Worm (Caenorhabditis elegans): ENCODE measurements around the gene lips-17.

DNA sequence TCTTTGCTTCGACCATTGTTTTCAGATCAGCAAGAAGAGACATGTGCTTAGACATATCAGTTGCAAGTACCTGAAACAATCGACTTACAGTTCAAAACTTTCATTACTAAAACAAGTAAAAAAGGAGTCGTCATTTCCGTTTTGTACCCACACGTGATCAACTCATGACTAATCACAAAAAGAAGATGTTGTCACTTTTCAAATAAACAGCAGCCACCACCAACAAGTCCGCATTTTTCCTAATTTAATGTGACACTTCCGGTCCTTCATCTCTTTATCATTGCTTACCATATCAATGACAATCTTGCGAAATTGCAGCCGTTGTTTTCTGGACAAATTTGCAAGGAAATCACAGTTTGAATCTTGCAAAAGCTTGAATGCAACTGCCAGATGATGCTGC is 20.6 kb downstream of the lips-17 start:
- TF ChIP-seq unc-62 (GFP tag; optimal IDR thresholded peaks at IDR 0.05) (no peak), skn-1 (tag; optimal IDR thresholded peaks at IDR 0.05) (no peak), egl-5 (tag; optimal IDR thresholded peaks at IDR 0.05) (no peak), ztf-11 (tag; optimal IDR thresholded peaks at IDR 0.05) (no peak), snpc-4 (tag; optimal IDR thresholded peaks at IDR 0.05) (no peak), aly-2 (tag; optimal IDR thresholded peaks at IDR 0.05) (no peak)

All from whole organism, L3 larva.